Worm (Caenorhabditis elegans): ENCODE results near the gene K12H6.7.

Gene K12H6.7

DNA sequence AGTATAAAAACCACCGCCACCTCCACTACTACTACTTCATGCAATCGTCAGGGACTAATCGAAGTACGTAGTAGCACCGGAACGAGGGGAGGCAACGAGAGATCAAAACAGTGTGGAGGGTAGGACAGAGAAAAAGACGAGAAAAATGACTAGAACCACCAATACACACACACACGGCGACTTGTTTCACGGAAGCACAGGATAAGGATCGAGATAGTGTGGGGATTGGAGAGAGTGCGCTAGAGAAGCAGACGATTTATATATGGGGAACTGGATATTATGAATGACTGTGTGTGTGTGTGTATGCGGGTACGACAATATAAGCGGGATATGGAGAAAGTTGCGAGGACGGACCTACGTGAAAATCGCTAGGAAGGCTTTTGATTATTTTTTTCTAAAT lies 18.0 kb upstream of the K12H6.7 start:
- TF ChIP-seq nhr-23 (tag; optimal IDR thresholded peaks at IDR 0.05) = no peak
- TF ChIP-seq blmp-1 (tag; optimal IDR thresholded peaks at IDR 0.05; ENCODE audit: insufficient read depth) = peak; percentile 12
- peak; percentile 12 for TF ChIP-seq F13H6.1 (tag; optimal IDR thresholded peaks at IDR 0.05)
- no peak for TF ChIP-seq mab-5 (tag; optimal IDR thresholded peaks at IDR 0.05)
- peak; percentile 63 for TF ChIP-seq nhr-25 (tag; optimal IDR thresholded peaks at IDR 0.05)
- peak; percentile 6 for TF ChIP-seq sma-3 (GFP tag; optimal IDR thresholded peaks at IDR 0.05)
- TF ChIP-seq mbf-1 (tag; optimal IDR thresholded peaks at IDR 0.05) = no peak
- peak; percentile 25 for TF ChIP-seq nhr-129 (tag; optimal IDR thresholded peaks at IDR 0.05)

DNA sequence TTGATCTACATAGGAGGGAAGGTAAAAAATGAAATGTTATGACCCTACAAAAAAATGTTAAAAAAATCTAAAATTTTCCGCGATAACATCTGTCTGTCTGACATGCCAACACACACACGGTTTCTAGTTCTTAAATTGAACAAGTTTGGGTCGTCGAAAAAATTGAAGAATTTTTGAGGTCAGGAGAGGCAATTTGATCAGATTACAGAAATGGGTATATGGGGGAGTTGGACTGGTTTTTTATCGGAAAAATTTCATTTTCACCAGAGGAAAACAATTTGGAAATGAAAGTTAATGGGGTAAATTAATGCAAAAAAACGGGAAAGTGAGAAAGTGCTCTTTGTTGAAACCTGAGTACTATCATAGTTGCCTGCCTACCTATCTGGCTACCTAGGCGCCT lies 17.0 kb upstream of the K12H6.7 start:
- TF ChIP-seq Y55F3AM.14 (GFP tag; optimal IDR thresholded peaks at IDR 0.05) (no peak), blmp-1 (tag; optimal IDR thresholded peaks at IDR 0.05; ENCODE audit: insufficient read depth) (peak; percentile 43), nhr-25 (tag; optimal IDR thresholded peaks at IDR 0.05) (peak; percentile 53)

DNA sequence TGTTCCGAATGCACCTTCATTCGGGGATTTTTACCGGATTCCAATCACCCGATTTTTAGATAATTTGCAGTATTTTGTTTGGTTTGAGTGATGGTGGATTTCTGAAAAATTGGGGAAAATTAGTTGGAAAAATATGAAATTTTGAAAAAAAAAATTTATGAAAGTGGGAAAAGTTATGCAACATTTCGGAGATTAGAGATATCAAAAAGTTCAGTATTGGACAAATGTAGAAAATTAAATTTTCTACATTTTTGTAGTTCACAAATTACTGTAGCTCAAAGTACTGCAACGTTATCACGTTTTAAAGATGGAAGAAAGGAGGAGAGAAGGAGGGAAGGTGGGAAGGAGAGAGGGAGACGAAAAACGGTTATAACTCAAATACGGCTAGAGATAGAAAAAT lies 15.7 kb upstream of the K12H6.7 start, which contains the start of gene ptc-3:
Gene ptc-3 (minus strand): TSS at position 101 of the 400 bp plus-strand sequence.
- TF ChIP-seq mbf-1 (tag; optimal IDR thresholded peaks at IDR 0.05) = no peak
- no peak for TF ChIP-seq ztf-11 (tag; optimal IDR thresholded peaks at IDR 0.05)
- TF ChIP-seq nhr-11 (tag; optimal IDR thresholded peaks at IDR 0.05) = no peak
- no peak for TF ChIP-seq lin-39 (tag; optimal IDR thresholded peaks at IDR 0.05)
- TF ChIP-seq zag-1 (tag; optimal IDR thresholded peaks at IDR 0.05) = no peak
- TF ChIP-seq ztf-4 (tag; optimal IDR thresholded peaks at IDR 0.05) = no peak
- no peak for TF ChIP-seq unc-62 (GFP tag; optimal IDR thresholded peaks at IDR 0.05)
- no peak for TF ChIP-seq mdl-1 (tag; optimal IDR thresholded peaks at IDR 0.05)
- TF ChIP-seq dmd-4 (tag; optimal IDR thresholded peaks at IDR 0.05) = no peak
- no peak for TF ChIP-seq sma-3 (GFP tag; optimal IDR thresholded peaks at IDR 0.05)
- TF ChIP-seq lin-13 (GFP tag; optimal IDR thresholded peaks at IDR 0.05) = no peak

DNA sequence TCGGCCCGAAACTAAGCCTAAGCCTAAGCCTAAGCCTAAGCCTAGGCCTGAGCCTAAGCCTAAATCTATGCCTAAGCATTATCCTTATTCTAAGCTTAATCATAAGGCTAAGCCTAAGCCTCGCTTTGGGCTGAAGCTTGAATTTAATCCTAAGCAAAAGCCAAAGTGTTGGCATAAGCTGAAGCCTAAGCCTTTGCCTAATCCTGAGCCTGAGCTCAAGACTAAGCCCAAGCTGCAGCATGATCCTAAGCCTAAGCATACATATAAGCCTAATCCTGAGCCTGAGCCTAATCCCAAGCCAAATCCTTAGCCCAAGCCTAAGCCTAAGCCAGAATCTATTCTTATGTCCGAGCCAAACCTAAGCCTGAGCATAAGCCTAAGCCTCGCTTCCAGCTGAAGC lies 9.8 kb upstream of the K12H6.7 start:
- TF ChIP-seq lin-13 (GFP tag; optimal IDR thresholded peaks at IDR 0.05) (no peak), sma-3 (GFP tag; optimal IDR thresholded peaks at IDR 0.05) (no peak), lin-11 (tag; optimal IDR thresholded peaks at IDR 0.05) (no peak), peb-1 (tag; optimal IDR thresholded peaks at IDR 0.05) (no peak), Y55F3AM.14 (GFP tag; optimal IDR thresholded peaks at IDR 0.05) (no peak), F13H6.1 (tag; optimal IDR thresholded peaks at IDR 0.05) (no peak), unc-62 (GFP tag; optimal IDR thresholded peaks at IDR 0.05) (no peak), ztf-11 (tag; optimal IDR thresholded peaks at IDR 0.05) (no peak), egl-27 (tag; optimal IDR thresholded peaks at IDR 0.05) (no peak), ZK546.5 (tag; optimal IDR thresholded peaks at IDR 0.05) (no peak), ceh-16 (tag; optimal IDR thresholded peaks at IDR 0.05) (no peak), lin-39 (tag; optimal IDR thresholded peaks at IDR 0.05) (no peak), ceh-82 (tag; optimal IDR thresholded peaks at IDR 0.05) (no peak), C34F6.9 (tag; optimal IDR thresholded peaks at IDR 0.05) (no peak), nhr-25 (tag; optimal IDR thresholded peaks at IDR 0.05) (no peak)

DNA sequence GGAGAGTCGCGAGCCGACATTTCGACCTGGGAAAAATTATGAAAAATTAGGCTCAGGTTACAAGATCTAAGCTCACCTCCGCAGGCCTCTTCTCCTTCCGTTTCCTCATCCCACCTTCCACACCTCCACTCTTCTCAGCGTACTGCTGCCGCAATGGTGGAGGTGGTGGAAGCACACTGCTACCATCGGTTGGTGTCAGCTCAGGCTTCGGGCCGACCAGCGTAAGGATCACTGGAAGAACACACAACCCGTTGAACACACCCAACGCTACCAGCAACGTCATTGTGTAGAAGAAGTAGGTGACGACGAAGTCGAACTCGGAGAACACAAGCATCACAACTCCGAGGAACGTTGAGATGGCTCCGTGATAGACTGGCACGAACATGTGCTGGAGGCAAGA lies 8.9 kb upstream of the K12H6.7 start:
- TF ChIP-seq elt-3 (tag; optimal IDR thresholded peaks at IDR 0.05) (no peak), ceh-16 (tag; optimal IDR thresholded peaks at IDR 0.05) (no peak), unc-55 (GFP tag; optimal IDR thresholded peaks at IDR 0.05) (no peak)

DNA sequence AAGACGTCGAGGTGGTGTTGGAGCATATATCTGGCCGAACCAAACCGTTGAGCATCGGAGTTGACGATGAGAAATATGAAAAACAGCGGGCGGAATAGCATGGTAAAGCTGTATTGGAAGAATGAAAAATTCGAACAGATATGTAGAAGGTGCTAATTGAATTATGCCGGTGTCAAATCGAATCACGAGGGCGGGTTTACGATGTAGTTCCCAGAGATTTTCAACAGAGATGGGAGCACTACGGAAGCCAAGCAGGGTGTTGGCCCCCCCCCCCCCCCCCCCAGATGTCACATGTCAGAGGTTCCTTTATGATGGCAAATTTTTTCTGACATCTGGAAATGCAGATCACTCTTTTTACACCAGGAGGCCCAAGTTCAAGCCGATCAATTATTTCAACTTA lies 6.3 kb upstream of the K12H6.7 start, which contains the start of gene Y110A2AL.7:
Gene Y110A2AL.7 (minus strand): TSS at position 101 of the 400 bp plus-strand sequence.
- TF ChIP-seq ama-1 (optimal IDR thresholded peaks at IDR 0.05) (no peak), sma-3 (GFP tag; optimal IDR thresholded peaks at IDR 0.05) (no peak), crh-2 (tag; optimal IDR thresholded peaks at IDR 0.05) (no peak), unc-39 (tag; optimal IDR thresholded peaks at IDR 0.05) (no peak), sma-9 (GFP tag; optimal IDR thresholded peaks at IDR 0.05) (no peak), sma-9 (tag; optimal IDR thresholded peaks at IDR 0.05) (no peak), ztf-1 (GFP tag; conservative IDR thresholded peaks at IDR 0.05) (no peak), nhr-25 (tag; optimal IDR thresholded peaks at IDR 0.05) (no peak), lin-11 (tag; optimal IDR thresholded peaks at IDR 0.05) (no peak), lin-13 (GFP tag; optimal IDR thresholded peaks at IDR 0.05) (no peak)

Data from whole organism, L2 larva.